Worm (Caenorhabditis elegans) whole organism, L4 larva: ENCODE results near the gene ergo-1.

Experiments
- Y75B8A.6 ChIP-seq: fragments of 200-800 bp; sonication (Bioruptor generic); IDR thresholded peaks from 2 replicates; pipeline ENCODE4 v1.3.6; 2022; ENCODE audit warnings: missing genetic modification reagents, missing genetic modification characterization, missing compliant biosample characterization
- ceh-44 ChIP-seq: fragments of 200-800 bp; sonication (Bioruptor generic); IDR thresholded peaks from 2 replicates; pipeline ENCODE4 v1.3.6; 2022; ENCODE audit warnings: missing genetic modification reagents, missing genetic modification characterization, missing compliant biosample characterization
- daf-16 ChIP-seq, 3 experiments: sonication (generic microtip); optimal IDR thresholded peaks; 2 replicates each; lab custom pipeline; 2016 to 2017; ENCODE audit warnings: missing genetic modification characterization in 3 of 3, missing genetic modification reagents in 3 of 3, mild to moderate bottlenecking in 2 of 3, missing compliant biosample characterization in 2 of 3, missing biosample characterization in 1 of 3, moderate library complexity in 1 of 3
- egl-27 ChIP-seq: sonication (generic microtip); optimal IDR thresholded peaks from 3 replicates; lab custom pipeline; 2017; ENCODE audit warnings: missing biosample characterization, missing genetic modification reagents, missing genetic modification characterization
- nhr-10 ChIP-seq: fragments of 150-350 bp; optimal IDR thresholded peaks from 2 replicates; lab custom pipeline; 2014; ENCODE audit warnings: missing biosample characterization, missing genetic modification characterization
- nhr-237 ChIP-seq: sonication (generic microtip); optimal IDR thresholded peaks from 2 replicates; lab custom pipeline; 2017; ENCODE audit warnings: missing biosample characterization, missing genetic modification characterization
- ztf-11 ChIP-seq: fragments of 150-350 bp; optimal IDR thresholded peaks from 2 replicates; lab custom pipeline; 2014; ENCODE audit warnings: missing biosample characterization, missing genetic modification characterization

- TF ChIP-seq ztf-11 (tag; lab: Kevin White, UChicago) (no peak), daf-16 (GFP tag; optimal IDR thresholded peaks at IDR 0.05; lab: Kevin White, UChicago) (no peak), daf-16 (tag; optimal IDR thresholded peaks at IDR 0.05; lab: Kevin White, UChicago) (no peak), nhr-237 (tag; lab: Kevin White, UChicago) (no peak), ceh-44 (GFP tag; lab: Robert Waterston, UW) (no peak), nhr-10 (no peak), egl-27 (tag; lab: Kevin White, UChicago) (no peak), Y75B8A.6 (GFP tag; lab: Robert Waterston, UW) (no peak)
Measured at ce11 chrV:1001163-1001562, 7.4 kb upstream of the ergo-1 start.
